Worm (Caenorhabditis elegans) whole organism, L3 larva: ENCODE results near the gene K12H6.2.
A peak's percentile ranks its signal among the peaks of the same experiment; 100 is the strongest.

Experiments used
- R02D3.7 ChIP-seq: fragments of 150-350 bp; optimal IDR thresholded peaks from 2 replicates; lab custom pipeline; 2014; ENCODE audit warnings: missing biosample characterization, missing genetic modification characterization
- ZK546.5 ChIP-seq: sonication (generic microtip); optimal IDR thresholded peaks from 2 replicates; lab custom pipeline; 2017; ENCODE audit warnings: missing biosample characterization, missing genetic modification characterization
- ceh-16 ChIP-seq: sonication (generic microtip); optimal IDR thresholded peaks from 2 replicates; lab custom pipeline; 2017; ENCODE audit warnings: missing biosample characterization, missing genetic modification characterization
- ceh-28 ChIP-seq: fragments of 150-350 bp; optimal IDR thresholded peaks from 2 replicates; lab custom pipeline; 2014; ENCODE audit warnings: missing biosample characterization, missing genetic modification reagents, missing genetic modification characterization
- ceh-82 ChIP-seq: fragments of 150-350 bp; optimal IDR thresholded peaks from 2 replicates; lab custom pipeline; 2014; ENCODE audit warnings: missing biosample characterization, missing genetic modification characterization
- ceh-9 ChIP-seq: sonication (generic microtip); optimal IDR thresholded peaks from 2 replicates; lab custom pipeline; 2018; ENCODE audit warnings: missing biosample characterization, missing genetic modification characterization
- daf-12 ChIP-seq: fragments of 150-350 bp; optimal IDR thresholded peaks from 2 replicates; lab custom pipeline; 2014; ENCODE audit warnings: missing biosample characterization, missing genetic modification reagents, missing genetic modification characterization
- egl-27 ChIP-seq: sonication (generic microtip); optimal IDR thresholded peaks from 4 replicates; lab custom pipeline; 2017; ENCODE audit warnings: missing biosample characterization, missing genetic modification reagents, missing genetic modification characterization
- egl-5 ChIP-seq: fragments of 150-350 bp; optimal IDR thresholded peaks from 2 replicates; lab custom pipeline; 2017; ENCODE audit warnings: missing biosample characterization, missing genetic modification reagents, missing genetic modification characterization, inconsistent platforms
- elt-2 ChIP-seq: sonication (generic microtip); optimal IDR thresholded peaks from 2 replicates; lab custom pipeline; 2016; ENCODE audit warnings: missing genetic modification reagents, mild to moderate bottlenecking, missing genetic modification characterization, missing compliant biosample characterization
- elt-3 ChIP-seq, 3 experiments: fragments of 150-350 bp in 1 of 3; sonication (generic microtip) in 2 of 3; optimal IDR thresholded peaks; 2 replicates in 2 of 3; 4 replicates in 1 of 3; lab custom pipeline; 2014 to 2017; ENCODE audit warnings: missing biosample characterization in 3 of 3, missing genetic modification characterization in 3 of 3
- eor-1 ChIP-seq, 2 experiments: fragments of 150-350 bp; optimal IDR thresholded peaks; 2 replicates each; lab custom pipeline; 2014 to 2018; ENCODE audit warnings: missing biosample characterization in 2 of 2, missing genetic modification characterization in 2 of 2
- fkh-10 ChIP-seq: sonication (generic microtip); optimal IDR thresholded peaks from 2 replicates; lab custom pipeline; 2017; ENCODE audit warnings: missing biosample characterization, missing genetic modification reagents, missing genetic modification characterization
- fkh-2 ChIP-seq: fragments of 150-350 bp; optimal IDR thresholded peaks from 2 replicates; lab custom pipeline; 2014; ENCODE audit warnings: missing biosample characterization, missing genetic modification reagents, missing genetic modification characterization
- fos-1 ChIP-seq: fragments of 150-350 bp; optimal IDR thresholded peaks from 2 replicates; lab custom pipeline; 2014; ENCODE audit warnings: missing biosample characterization, missing genetic modification characterization
- hmg-11 ChIP-seq: sonication (generic microtip); optimal IDR thresholded peaks from 2 replicates; lab custom pipeline; 2016; ENCODE audit warnings: missing genetic modification characterization, missing compliant biosample characterization
- jun-1 ChIP-seq: fragments of 150-350 bp; optimal IDR thresholded peaks from 2 replicates; lab custom pipeline; 2014; ENCODE audit warnings: missing biosample characterization, missing genetic modification reagents, missing genetic modification characterization
- lin-15B ChIP-seq: fragments of 150-350 bp; optimal IDR thresholded peaks from 2 replicates; lab custom pipeline; 2014; ENCODE audit warnings: missing biosample characterization, missing genetic modification characterization
- lin-39 ChIP-seq: fragments of 150-350 bp; optimal IDR thresholded peaks from 2 replicates; lab custom pipeline; 2018; ENCODE audit warnings: missing biosample characterization, missing genetic modification reagents, missing genetic modification characterization
- mdl-1 ChIP-seq: fragments of 150-350 bp; optimal IDR thresholded peaks from 2 replicates; lab custom pipeline; 2014; ENCODE audit warnings: missing biosample characterization, missing genetic modification characterization
- mml-1 ChIP-seq: fragments of 150-350 bp; sonication (generic microtip); optimal IDR thresholded peaks from 3 replicates; lab custom pipeline; 2014; ENCODE audit warnings: missing biosample characterization, missing genetic modification characterization
- nfya-1 ChIP-seq: sonication (generic microtip); optimal IDR thresholded peaks from 2 replicates; lab custom pipeline; 2017; ENCODE audit warnings: missing genetic modification characterization, mild to moderate bottlenecking, missing compliant biosample characterization, antibody characterized with exemption, moderate library complexity; ENCODE audit not compliant: insufficient read depth
- nhr-11 ChIP-seq: fragments of 150-350 bp; optimal IDR thresholded peaks from 2 replicates; lab custom pipeline; 2014; ENCODE audit warnings: missing biosample characterization, missing genetic modification characterization
- nhr-23 ChIP-seq: fragments of 150-350 bp; optimal IDR thresholded peaks from 2 replicates; lab custom pipeline; 2014; ENCODE audit warnings: missing biosample characterization, missing genetic modification reagents, missing genetic modification characterization
- nhr-25 ChIP-seq: sonication (generic microtip); optimal IDR thresholded peaks from 2 replicates; lab custom pipeline; 2017; ENCODE audit warnings: missing biosample characterization, missing genetic modification characterization
- nhr-28 ChIP-seq: fragments of 150-350 bp; optimal IDR thresholded peaks from 2 replicates; lab custom pipeline; 2014; ENCODE audit warnings: missing biosample characterization, missing genetic modification characterization
- nhr-43 ChIP-seq: sonication (generic microtip); optimal IDR thresholded peaks from 2 replicates; lab custom pipeline; 2016; ENCODE audit warnings: mild to moderate bottlenecking, missing genetic modification characterization, missing compliant biosample characterization; ENCODE audit not compliant: poor library complexity, severe bottlenecking
- nhr-67 ChIP-seq: fragments of 150-350 bp; optimal IDR thresholded peaks from 2 replicates; lab custom pipeline; 2014; ENCODE audit warnings: missing biosample characterization, missing genetic modification characterization
- nhr-76 ChIP-seq: fragments of 150-350 bp; sonication (generic microtip); optimal IDR thresholded peaks from 5 replicates; lab custom pipeline; 2014; ENCODE audit warnings: missing biosample characterization, missing genetic modification characterization
- nhr-77 ChIP-seq: fragments of 150-350 bp; optimal IDR thresholded peaks from 2 replicates; lab custom pipeline; 2014; ENCODE audit warnings: missing biosample characterization, missing genetic modification characterization
- pha-4 ChIP-seq: fragments of 150-350 bp; optimal IDR thresholded peaks from 2 replicates; lab custom pipeline; 2014; ENCODE audit warnings: missing biosample characterization, missing genetic modification reagents, missing genetic modification characterization
- pqm-1 ChIP-seq: fragments of 150-350 bp; optimal IDR thresholded peaks from 2 replicates; lab custom pipeline; 2017; ENCODE audit warnings: missing biosample characterization, missing genetic modification characterization, inconsistent platforms
- sea-2 ChIP-seq: fragments of 150-350 bp; sonication (generic microtip); optimal IDR thresholded peaks from 4 replicates; lab custom pipeline; 2014; ENCODE audit warnings: missing biosample characterization, missing genetic modification reagents, missing genetic modification characterization
- snpc-4 ChIP-seq: fragments of 150-350 bp; optimal IDR thresholded peaks from 2 replicates; lab custom pipeline; 2014; ENCODE audit warnings: missing biosample characterization, missing genetic modification characterization
- tbx-2 ChIP-seq: sonication (generic microtip); optimal IDR thresholded peaks from 2 replicates; lab custom pipeline; 2016; ENCODE audit warnings: mild to moderate bottlenecking, missing genetic modification characterization, missing compliant biosample characterization
- unc-39 ChIP-seq: sonication (generic microtip); optimal IDR thresholded peaks from 4 replicates; lab custom pipeline; 2017; ENCODE audit warnings: missing biosample characterization, missing genetic modification characterization
- unc-62 ChIP-seq: fragments of 150-350 bp; sonication (generic microtip); optimal IDR thresholded peaks from 4 replicates; lab custom pipeline; 2014; ENCODE audit warnings: missing biosample characterization, missing genetic modification reagents, missing genetic modification characterization
- zag-1 ChIP-seq: fragments of 150-350 bp; optimal IDR thresholded peaks from 2 replicates; lab custom pipeline; 2014; ENCODE audit warnings: missing biosample characterization, missing genetic modification characterization
- ztf-11 ChIP-seq: fragments of 150-350 bp; optimal IDR thresholded peaks from 2 replicates; lab custom pipeline; 2014; ENCODE audit warnings: missing biosample characterization, missing genetic modification characterization
- ztf-4 ChIP-seq: fragments of 150-350 bp; optimal IDR thresholded peaks from 2 replicates; lab custom pipeline; 2014; ENCODE audit warnings: missing biosample characterization, missing genetic modification characterization

The K12H6.2 gene

DNA sequence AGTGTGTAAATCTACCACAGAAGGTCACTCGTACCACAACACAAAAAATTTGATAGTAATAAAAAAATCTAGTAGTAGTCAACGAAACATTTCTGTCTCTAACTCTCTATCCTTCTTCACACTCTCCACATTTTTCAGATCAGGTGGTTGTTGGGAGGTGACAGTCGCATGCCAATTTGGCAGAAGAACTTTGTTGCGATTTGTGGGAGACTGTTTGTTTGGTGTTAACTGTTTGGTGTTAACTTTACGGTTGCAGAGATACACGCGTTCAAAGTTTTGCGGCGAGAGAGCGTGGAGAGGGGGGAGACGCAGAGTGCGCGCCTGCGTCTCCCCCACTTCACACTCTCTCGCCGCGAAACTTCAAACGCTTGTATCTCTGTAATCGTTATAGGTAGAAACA, 10.4 kb downstream of the K12H6.2 start:
- TF ChIP-seq daf-12 (tag; lab: Kevin White, UChicago) (no peak), tbx-2 (tag; lab: Kevin White, UChicago) (no peak), mml-1 (tag; lab: Kevin White, UChicago) (no peak), jun-1 (tag; lab: Kevin White, UChicago) (no peak), lin-39 (tag; lab: Kevin White, UChicago) (no peak), nhr-67 (tag; lab: Kevin White, UChicago) (no peak), pha-4 (peak; percentile 42), zag-1 (tag; lab: Kevin White, UChicago) (no peak), nhr-77 (tag; lab: Kevin White, UChicago) (no peak), elt-2 (tag; lab: Kevin White, UChicago) (peak; percentile 8), ztf-4 (tag; lab: Kevin White, UChicago) (no peak), unc-39 (tag; lab: Kevin White, UChicago) (no peak)

DNA sequence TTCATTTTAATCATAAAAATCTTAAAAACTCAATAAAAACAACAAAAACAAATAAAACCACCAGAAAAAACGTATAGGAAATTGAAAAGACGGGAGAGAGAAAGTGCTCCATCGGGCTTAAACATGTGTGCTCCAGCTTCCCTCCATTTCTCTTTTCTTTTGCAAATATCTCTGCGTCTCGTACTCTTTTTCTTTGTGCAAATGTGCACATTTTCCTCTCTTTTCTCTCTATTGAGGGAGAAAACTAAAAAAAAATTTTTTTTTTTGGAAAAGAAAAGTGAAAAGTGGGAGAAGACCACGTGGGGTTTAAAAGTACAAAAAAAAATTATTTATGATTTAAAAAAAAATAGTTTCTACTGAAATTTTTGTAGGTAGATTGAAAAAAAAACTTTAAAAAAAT, 11.1 kb downstream of the K12H6.2 start:
- TF ChIP-seq nhr-28 (tag; lab: Kevin White, UChicago) (no peak), nfya-1 (peak; percentile 67), lin-15B (peak; percentile 4), pha-4 (peak; percentile 63), elt-2 (tag; lab: Kevin White, UChicago) (no peak)

DNA sequence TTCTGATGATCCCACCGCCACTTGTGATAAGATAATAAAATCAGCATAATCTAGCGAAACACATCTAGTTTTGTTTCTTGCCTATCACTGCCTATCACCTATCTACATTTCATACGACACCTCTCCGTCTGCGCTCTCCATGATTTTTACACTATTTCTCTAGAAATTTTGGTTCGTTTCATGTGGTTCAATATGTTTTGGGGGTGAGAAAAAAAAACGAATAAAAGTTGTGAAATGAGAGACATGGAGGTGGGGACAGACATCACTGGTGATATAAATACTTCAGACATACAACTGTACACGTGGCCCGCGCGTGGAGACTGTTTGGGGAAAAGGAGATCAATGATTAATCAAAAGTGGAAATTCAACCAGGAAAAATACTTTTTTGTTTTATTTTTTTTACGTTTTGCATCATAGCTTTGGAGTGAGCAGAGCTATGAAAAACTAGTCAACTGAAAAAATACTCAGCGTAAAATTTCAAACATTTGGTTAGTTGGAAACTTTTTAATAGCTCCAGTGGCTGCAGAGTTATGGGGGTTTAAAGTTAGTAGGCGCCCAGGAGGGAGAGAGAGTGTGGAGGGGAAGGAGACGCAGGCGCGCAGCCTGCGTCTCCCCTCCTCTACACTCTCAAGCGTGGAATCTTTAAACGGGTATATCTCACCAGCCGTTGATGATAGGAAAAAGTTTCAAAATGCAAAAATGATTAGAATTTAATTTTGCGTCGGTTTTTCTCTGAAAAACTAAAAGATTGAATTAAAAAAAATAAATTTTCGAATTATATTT, 12.3 kb downstream of the K12H6.2 start:
- TF ChIP-seq zag-1 (tag; lab: Kevin White, UChicago), result no peak
- TF ChIP-seq ztf-4 (tag; lab: Kevin White, UChicago), result no peak
- peak in 1 of 3 experiments; percentile 30 for TF ChIP-seq elt-3 (tag; optimal IDR thresholded peaks at IDR 0.05; lab: Kevin White, UChicago)
- peak; percentile 89 for TF ChIP-seq elt-2 (tag; lab: Kevin White, UChicago)
- TF ChIP-seq ztf-11 (tag; lab: Kevin White, UChicago), result no peak
- TF ChIP-seq sea-2 (GFP tag; lab: Kevin White, UChicago), result no peak
- peak; percentile 15 for TF ChIP-seq nhr-43 (tag; lab: Kevin White, UChicago)
- TF ChIP-seq lin-15B, result no peak
- TF ChIP-seq ceh-9 (tag; lab: Kevin White, UChicago), result no peak
- TF ChIP-seq nhr-25 (tag; lab: Kevin White, UChicago), result peak; percentile 18
- TF ChIP-seq nhr-76 (tag; lab: Kevin White, UChicago), result no peak
- no peak for TF ChIP-seq nhr-28 (tag; lab: Kevin White, UChicago)
- no peak for TF ChIP-seq ZK546.5 (tag; lab: Kevin White, UChicago)
- TF ChIP-seq hmg-11 (tag; lab: Kevin White, UChicago), result no peak
- no peak for TF ChIP-seq jun-1 (tag; lab: Kevin White, UChicago)
- peak; percentile 64 for TF ChIP-seq pqm-1 (tag; lab: Kevin White, UChicago)
- TF ChIP-seq daf-12 (tag; lab: Kevin White, UChicago), result no peak
- TF ChIP-seq nhr-23 (tag; lab: Kevin White, UChicago), result no peak
- no peak for TF ChIP-seq unc-39 (tag; lab: Kevin White, UChicago)
- TF ChIP-seq ceh-16 (tag; lab: Kevin White, UChicago), result no peak
- no peak for TF ChIP-seq nhr-11
- no peak for TF ChIP-seq fos-1 (tag; lab: Kevin White, UChicago)
- TF ChIP-seq mdl-1, result no peak
- no peak for TF ChIP-seq snpc-4 (tag; lab: Kevin White, UChicago)
- TF ChIP-seq fkh-2 (tag; lab: Kevin White, UChicago), result no peak
- TF ChIP-seq fkh-10 (GFP tag; lab: Kevin White, UChicago), result no peak
- TF ChIP-seq nhr-67 (tag; lab: Kevin White, UChicago), result no peak
- no peak for TF ChIP-seq R02D3.7 (tag; lab: Kevin White, UChicago)
- TF ChIP-seq unc-62 (GFP tag; lab: Kevin White, UChicago), result no peak
- TF ChIP-seq ceh-28 (tag; lab: Kevin White, UChicago), result no peak
- no peak for TF ChIP-seq eor-1 (tag; optimal IDR thresholded peaks at IDR 0.05; lab: Kevin White, UChicago)
- no peak for TF ChIP-seq lin-39 (tag; lab: Kevin White, UChicago)
- TF ChIP-seq pha-4, result no peak
- TF ChIP-seq mml-1 (tag; lab: Kevin White, UChicago), result peak; percentile 37
- TF ChIP-seq nfya-1, result no peak
- TF ChIP-seq ceh-82 (tag; lab: Kevin White, UChicago), result no peak
- no peak for TF ChIP-seq egl-5 (tag; lab: Kevin White, UChicago)
- no peak for TF ChIP-seq egl-27 (tag; lab: Kevin White, UChicago)
